Fruit fly (Drosophila melanogaster) whole organism, embryonic: ENCODE data around the gene hll.

Experiments used
- Awh ChIP-seq: fragments of 200-800 bp; sonication (Bioruptor generic); IDR thresholded peaks from 2 replicates; pipeline ENCODE4, ENCODE4 v1.3.6; 2022; ENCODE audit warnings: missing biosample characterization, missing genetic modification characterization
- CG10267 ChIP-seq: fragments of 200-800 bp; sonication (Bioruptor generic); optimal IDR thresholded peaks from 2 replicates; lab custom pipeline; 2018; ENCODE audit warnings: missing biosample characterization, mild to moderate bottlenecking, missing genetic modification characterization, moderate library complexity
- CG10366 ChIP-seq: fragments of 200-800 bp; sonication (Bioruptor generic); IDR thresholded peaks from 2 replicates; pipeline ENCODE4 v1.3.6; 2022; ENCODE audit warnings: missing biosample characterization, missing genetic modification characterization
- CG10543 ChIP-seq: fragments of 200-800 bp; sonication (Bioruptor generic); optimal IDR thresholded peaks from 3 replicates; lab custom pipeline; 2017; ENCODE audit warnings: missing biosample characterization, mild to moderate bottlenecking, missing genetic modification characterization, moderate library complexity
- CG10979 ChIP-seq: fragments of 200-800 bp; sonication (Bioruptor generic); optimal IDR thresholded peaks from 2 replicates; lab custom pipeline; 2018; ENCODE audit warnings: missing biosample characterization, mild to moderate bottlenecking, missing genetic modification characterization, moderate library complexity
- CG11093 ChIP-seq: fragments of 200-800 bp; sonication (Bioruptor generic); IDR thresholded peaks from 3 replicates; pipeline ENCODE4 v1.3.6; 2022; ENCODE audit warnings: missing biosample characterization, missing genetic modification characterization
- CG12071 ChIP-seq: fragments of 200-800 bp; sonication (Bioruptor generic); optimal IDR thresholded peaks from 3 replicates; lab custom pipeline; 2018; ENCODE audit warnings: missing biosample characterization, mild to moderate bottlenecking, missing genetic modification characterization
- CG13424 ChIP-seq: fragments of 200-800 bp; sonication (Bioruptor generic); optimal IDR thresholded peaks from 2 replicates; lab custom pipeline; 2019; ENCODE audit warnings: missing biosample characterization, mild to moderate bottlenecking, missing genetic modification characterization, moderate library complexity
- CG13624 ChIP-seq: fragments of 200-800 bp; sonication (Bioruptor generic); optimal IDR thresholded peaks from 2 replicates; lab custom pipeline; 2016; ENCODE audit warnings: missing biosample characterization, missing genetic modification characterization
- CG1602 ChIP-seq: fragments of 200-800 bp; sonication (Bioruptor generic); optimal IDR thresholded peaks from 3 replicates; lab custom pipeline; 2016; ENCODE audit warnings: missing biosample characterization, missing genetic modification characterization
- CG30403 ChIP-seq: fragments of 200-800 bp; sonication (Bioruptor generic); optimal IDR thresholded peaks from 3 replicates; lab custom pipeline; 2016; ENCODE audit warnings: missing biosample characterization, missing genetic modification characterization
- CG31224 ChIP-seq: fragments of 200-800 bp; sonication (Bioruptor generic); IDR thresholded peaks from 2 replicates; pipeline ENCODE4 v1.3.6; 2022; ENCODE audit warnings: missing biosample characterization, missing genetic modification characterization
- CG31441 ChIP-seq: fragments of 200-800 bp; sonication (Bioruptor generic); IDR thresholded peaks from 2 replicates; pipeline ENCODE4 v1.3.6; 2022; ENCODE audit warnings: missing biosample characterization, missing genetic modification characterization
- CG3995 ChIP-seq: fragments of 200-800 bp; sonication (Bioruptor generic); optimal IDR thresholded peaks from 3 replicates; lab custom pipeline; 2016; ENCODE audit warnings: missing biosample characterization, missing genetic modification characterization
- CG6654 ChIP-seq: fragments of 200-800 bp; sonication (Bioruptor generic); optimal IDR thresholded peaks from 2 replicates; lab custom pipeline; 2017; ENCODE audit warnings: missing biosample characterization, mild to moderate bottlenecking, missing genetic modification characterization
- CG6854 ChIP-seq: fragments of 200-800 bp; sonication (Bioruptor generic); optimal IDR thresholded peaks from 3 replicates; lab custom pipeline; 2017; ENCODE audit warnings: missing biosample characterization, mild to moderate bottlenecking, missing genetic modification characterization
- CG7745 ChIP-seq: fragments of 200-800 bp; sonication (Bioruptor generic); optimal IDR thresholded peaks from 2 replicates; lab custom pipeline; 2018; ENCODE audit warnings: missing biosample characterization, mild to moderate bottlenecking, missing genetic modification characterization, moderate library complexity
- CG7963 ChIP-seq: fragments of 200-800 bp; sonication (Bioruptor generic); IDR thresholded peaks from 3 replicates; pipeline ENCODE4 v1.3.6; 2022; ENCODE audit warnings: missing biosample characterization, missing genetic modification characterization; ENCODE audit not compliant: partially characterized antibody
- CG8388 ChIP-seq: fragments of 200-800 bp; sonication (Bioruptor generic); optimal IDR thresholded peaks from 2 replicates; lab custom pipeline; 2019; ENCODE audit warnings: missing biosample characterization, mild to moderate bottlenecking, missing genetic modification characterization, moderate library complexity
- CG8924 ChIP-seq: fragments of 200-800 bp; optimal IDR thresholded peaks from 3 replicates; lab custom pipeline; 2019; ENCODE audit warnings: missing biosample characterization, mild to moderate bottlenecking, missing genetic modification characterization, moderate library complexity
- CG9437 ChIP-seq: fragments of 200-800 bp; sonication (Bioruptor generic); optimal IDR thresholded peaks from 2 replicates; lab custom pipeline; 2018; ENCODE audit warnings: missing biosample characterization, mild to moderate bottlenecking, missing genetic modification characterization
- CG9817 ChIP-seq: fragments of 200-800 bp; sonication (Bioruptor generic); optimal IDR thresholded peaks from 2 replicates; lab custom pipeline; 2018; ENCODE audit warnings: missing biosample characterization, mild to moderate bottlenecking, missing genetic modification characterization, moderate library complexity
- Chrac-16 ChIP-seq: fragments of 200-800 bp; sonication (Bioruptor generic); optimal IDR thresholded peaks from 3 replicates; lab custom pipeline; 2016; ENCODE audit warnings: missing biosample characterization, missing genetic modification characterization
- Dip3 ChIP-seq: fragments of 200-800 bp; sonication (Bioruptor generic); optimal IDR thresholded peaks from 3 replicates; lab custom pipeline; 2016; ENCODE audit warnings: missing biosample characterization, missing genetic modification characterization
- Drgx ChIP-seq: fragments of 200-800 bp; sonication (Bioruptor generic); IDR thresholded peaks from 2 replicates; pipeline ENCODE4 v1.3.6; 2022; ENCODE audit warnings: missing biosample characterization, missing genetic modification characterization
- HHEX ChIP-seq: fragments of 200-800 bp; sonication (Bioruptor generic); optimal IDR thresholded peaks from 3 replicates; lab custom pipeline; 2017; ENCODE audit warnings: missing biosample characterization, mild to moderate bottlenecking, missing genetic modification characterization, missing genetic modification reagents
- Hr3 ChIP-seq: fragments of 200-800 bp; sonication (Bioruptor generic); optimal IDR thresholded peaks from 3 replicates; lab custom pipeline; 2016; ENCODE audit warnings: missing biosample characterization, missing genetic modification characterization
- Lim3 ChIP-seq: fragments of 200-800 bp; sonication (Bioruptor generic); IDR thresholded peaks from 2 replicates; pipeline ENCODE4 v1.3.6; 2022; ENCODE audit warnings: missing biosample characterization, missing genetic modification characterization
- Mrtf ChIP-seq: fragments of 200-800 bp; sonication (Bioruptor generic); IDR thresholded peaks from 3 replicates; pipeline ENCODE4 v1.3.6; 2022; ENCODE audit warnings: missing biosample characterization, missing genetic modification characterization
- Myb ChIP-seq: fragments of 200-800 bp; sonication (Bioruptor generic); optimal IDR thresholded peaks from 2 replicates; lab custom pipeline; 2016; ENCODE audit warnings: missing biosample characterization, missing genetic modification characterization
- Sin3A ChIP-seq: fragments of >200 bp; optimal IDR thresholded peaks from 2 replicates; lab custom pipeline; 2018
- al ChIP-seq: fragments of 200-800 bp; sonication (Bioruptor generic); IDR thresholded peaks from 2 replicates; pipeline ENCODE4 v1.3.6; 2022; ENCODE audit warnings: missing biosample characterization, missing genetic modification characterization
- ara ChIP-seq: fragments of 200-800 bp; sonication (Bioruptor generic); IDR thresholded peaks from 2 replicates; pipeline ENCODE4 v1.3.6; 2022; ENCODE audit warnings: missing biosample characterization, missing genetic modification characterization
- az2 ChIP-seq: fragments of 200-800 bp; sonication (Bioruptor generic); optimal IDR thresholded peaks from 3 replicates; lab custom pipeline; 2016; ENCODE audit warnings: missing biosample characterization, missing genetic modification characterization
- crol ChIP-seq: fragments of 200-800 bp; sonication (Bioruptor generic); IDR thresholded peaks from 2 replicates; pipeline ENCODE4 v1.3.6; 2022; ENCODE audit warnings: missing biosample characterization, missing genetic modification characterization
- danr ChIP-seq: fragments of 200-800 bp; sonication (Bioruptor generic); IDR thresholded peaks from 2 replicates; pipeline ENCODE4 v1.3.6; 2022; ENCODE audit warnings: missing biosample characterization, missing genetic modification characterization
- dysf ChIP-seq: fragments of 200-800 bp; sonication (Bioruptor generic); IDR thresholded peaks from 3 replicates; pipeline ENCODE4 v1.3.6; 2022; ENCODE audit warnings: missing biosample characterization, missing genetic modification characterization
- emc ChIP-seq: fragments of 200-800 bp; sonication (Bioruptor generic); optimal IDR thresholded peaks from 2 replicates; lab custom pipeline; 2016; ENCODE audit warnings: missing biosample characterization, missing genetic modification characterization
- her ChIP-seq: fragments of 200-800 bp; sonication (Bioruptor generic); optimal IDR thresholded peaks from 2 replicates; lab custom pipeline; 2016; ENCODE audit warnings: missing biosample characterization, missing genetic modification characterization
- hth ChIP-seq: fragments of >200 bp; optimal IDR thresholded peaks from 2 replicates; lab custom pipeline; 2017; ENCODE audit warnings: inconsistent platforms
- lab ChIP-seq: fragments of 200-800 bp; sonication (Bioruptor generic); optimal IDR thresholded peaks from 3 replicates; lab custom pipeline; 2017; ENCODE audit warnings: missing biosample characterization, missing genetic modification characterization, mild to moderate bottlenecking, moderate library complexity, missing genetic modification reagents
- pan ChIP-seq, 4 experiments: fragments of >200 bp in 3 of 4; fragments of 200-800 bp in 1 of 4; sonication (Bioruptor generic) in 1 of 4; optimal IDR thresholded peaks in 3 of 4; IDR thresholded peaks in 1 of 4; 2 replicates each; pipeline versions ENCODE4 v1.3.6 to Lab custom; 2017 to 2022; ENCODE audit warnings: missing biosample characterization in 2 of 4, missing genetic modification characterization in 2 of 4, mixed read lengths in 1 of 4
- pfk ChIP-seq: fragments of 200-800 bp; sonication (Bioruptor generic); optimal IDR thresholded peaks from 2 replicates; lab custom pipeline; 2018; ENCODE audit warnings: missing biosample characterization, mild to moderate bottlenecking, missing genetic modification characterization, moderate library complexity
- phol ChIP-seq: fragments of 200-800 bp; sonication (Bioruptor generic); optimal IDR thresholded peaks from 3 replicates; lab custom pipeline; 2018; ENCODE audit warnings: missing biosample characterization, mild to moderate bottlenecking, missing genetic modification characterization, moderate library complexity
- prd ChIP-seq, 3 experiments: fragments of >200 bp in 2 of 3; fragments of 200-800 bp in 1 of 3; sonication (Bioruptor generic) in 1 of 3; optimal IDR thresholded peaks in 2 of 3; IDR thresholded peaks in 1 of 3; 2 replicates in 2 of 3; 3 replicates in 1 of 3; pipeline versions ENCODE4 v1.3.6 to Lab custom; 2017 to 2022; ENCODE audit warnings: missing biosample characterization in 1 of 3, missing genetic modification characterization in 1 of 3
- schlank ChIP-seq: fragments of 200-800 bp; sonication (Bioruptor generic); optimal IDR thresholded peaks from 2 replicates; lab custom pipeline; 2018; ENCODE audit warnings: missing biosample characterization, mild to moderate bottlenecking, missing genetic modification characterization
- sens ChIP-seq: fragments of 200-800 bp; sonication (Bioruptor generic); peaks from one replicate; lab custom pipeline; 2016; ENCODE audit warnings: missing biosample characterization, missing genetic modification characterization
- tgo ChIP-seq: fragments of 200-800 bp; sonication (Bioruptor generic); IDR thresholded peaks from 3 replicates; pipeline ENCODE4 v1.3.6; 2022; ENCODE audit warnings: missing biosample characterization, missing genetic modification characterization
- tll ChIP-seq, 2 experiments: fragments of 200-800 bp in 1 of 2; fragments of >200 bp in 1 of 2; sonication (Bioruptor generic) in 1 of 2; optimal IDR thresholded peaks; 2 replicates each; lab custom pipeline; 2017 to 2019; ENCODE audit warnings: missing biosample characterization in 2 of 2, missing genetic modification characterization in 2 of 2, mild to moderate bottlenecking in 1 of 2, moderate library complexity in 1 of 2
- toy ChIP-seq: fragments of 200-800 bp; sonication (Bioruptor generic); IDR thresholded peaks from 2 replicates; pipeline ENCODE4 v1.3.6; 2022; ENCODE audit warnings: missing biosample characterization, missing genetic modification characterization
- vfl ChIP-seq: fragments of 200-800 bp; sonication (Bioruptor generic); optimal IDR thresholded peaks from 2 replicates; lab custom pipeline; 2016; ENCODE audit warnings: missing biosample characterization, missing genetic modification characterization

Gene hll

dm6 chr2L:14024746-14025105, 2.1 kb upstream of the hll start (continued):
- TF ChIP-seq Awh: 0 out of 2 replicates have a peak, but pooled peaks have one; percentile 5
- TF ChIP-seq dysf: peak; percentile 65
- no peak for TF ChIP-seq her (GFP tag; lab: Kevin White, UChicago)
- peak; percentile 44 for TF ChIP-seq CG31441
- TF ChIP-seq CG7745 (tag; lab: Kevin White, UChicago): no peak
- no peak for TF ChIP-seq vfl
- TF ChIP-seq CG12071 (GFP tag; lab: Kevin White, UChicago): no peak
- peak; percentile 31 for TF ChIP-seq CG9437
- TF ChIP-seq CG10543 (GFP tag; lab: Kevin White, UChicago): no peak
- peak; percentile 59 for TF ChIP-seq Hr3 (GFP tag; lab: Kevin White, UChicago)
- no peak for TF ChIP-seq CG3995
- TF ChIP-seq CG1602: peak; percentile 31
- no peak for TF ChIP-seq pfk (GFP tag; lab: Kevin White, UChicago)
- TF ChIP-seq CG7963 (GFP tag; lab: Robert Waterston, UW): no peak
- TF ChIP-seq CG13424 (tag; lab: Kevin White, UChicago): peak; percentile 45
- TF ChIP-seq sens (GFP tag; lab: Kevin White, UChicago): peak; percentile 72
- TF ChIP-seq ara (GFP tag; lab: Robert Waterston, UW): peak; percentile 26; the same call in 1 of the 2 replicates
- TF ChIP-seq pan (optimal IDR thresholded peaks at IDR 0.05; lab: Kevin White, UChicago): no peak
- TF ChIP-seq pan (GFP tag; optimal IDR thresholded peaks at IDR 0.05 in 1 of 2, IDR thresholded peaks at IDR 0.05 in 1 of 2): peak in 1 of 2 experiments; percentile 22
- no peak for TF ChIP-seq crol (GFP tag; lab: Robert Waterston, UW)
- no peak for TF ChIP-seq Sin3A
- no peak for TF ChIP-seq emc
- peak; percentile 33 for TF ChIP-seq CG10366 (GFP tag; lab: Robert Waterston, UW)
- peak; percentile 29 for TF ChIP-seq CG10267 (tag; lab: Kevin White, UChicago)
- TF ChIP-seq CG8924 (tag; lab: Kevin White, UChicago): no peak
- no peak for TF ChIP-seq CG6654 (GFP tag; lab: Kevin White, UChicago)
- TF ChIP-seq CG13624: peak; percentile 22
- TF ChIP-seq CG31224 (GFP tag; lab: Robert Waterston, UW): no peak
- TF ChIP-seq Mrtf (GFP tag; lab: Robert Waterston, UW): no peak
- TF ChIP-seq phol (tag; lab: Kevin White, UChicago): peak; percentile 76
- peak; percentile 30 for TF ChIP-seq CG8388 (GFP tag; lab: Kevin White, UChicago)
- TF ChIP-seq tgo (GFP tag; lab: Robert Waterston, UW): peak; percentile 27
- TF ChIP-seq CG30403 (GFP tag; lab: Kevin White, UChicago): peak; percentile 67
- no peak for TF ChIP-seq lab (GFP tag; lab: Kevin White, UChicago)
- TF ChIP-seq schlank: no peak
- TF ChIP-seq hth: no peak
- peak; percentile 43 for TF ChIP-seq Dip3 (GFP tag; lab: Kevin White, UChicago)
- no peak for TF ChIP-seq CG6854 (GFP tag; lab: Kevin White, UChicago)
- TF ChIP-seq Lim3 (GFP tag; lab: Robert Waterston, UW): no peak
- no peak for TF ChIP-seq tll (GFP tag; optimal IDR thresholded peaks at IDR 0.05; lab: Kevin White, UChicago)
- no peak for TF ChIP-seq CG11093 (GFP tag; lab: Robert Waterston, UW)
- no peak for TF ChIP-seq HHEX
- TF ChIP-seq al (GFP tag; lab: Robert Waterston, UW): 0 out of 2 replicates have a peak, but pooled peaks have one; percentile 4
- peak; percentile 25 for TF ChIP-seq CG9817
- TF ChIP-seq danr (GFP tag; lab: Robert Waterston, UW): no peak
- TF ChIP-seq Drgx (GFP tag; lab: Robert Waterston, UW): peak; percentile 44; the same call in 1 of the 2 replicates
- no peak for TF ChIP-seq toy (GFP tag; lab: Robert Waterston, UW)
- TF ChIP-seq prd (optimal IDR thresholded peaks at IDR 0.05; lab: Kevin White, UChicago): no peak
- TF ChIP-seq prd (GFP tag; IDR thresholded peaks at IDR 0.05; lab: Robert Waterston, UW): peak; percentile 50; the same call in 1 of the 3 replicates
- TF ChIP-seq Chrac-16: peak; percentile 34
- peak; percentile 61 for TF ChIP-seq CG10979 (tag; lab: Kevin White, UChicago)
- peak; percentile 22 for TF ChIP-seq az2 (GFP tag; lab: Kevin White, UChicago)
- peak; percentile 4 for TF ChIP-seq Myb
